Worm (Caenorhabditis elegans): ENCODE data around the gene hhat-1.

Gene hhat-1

DNA sequence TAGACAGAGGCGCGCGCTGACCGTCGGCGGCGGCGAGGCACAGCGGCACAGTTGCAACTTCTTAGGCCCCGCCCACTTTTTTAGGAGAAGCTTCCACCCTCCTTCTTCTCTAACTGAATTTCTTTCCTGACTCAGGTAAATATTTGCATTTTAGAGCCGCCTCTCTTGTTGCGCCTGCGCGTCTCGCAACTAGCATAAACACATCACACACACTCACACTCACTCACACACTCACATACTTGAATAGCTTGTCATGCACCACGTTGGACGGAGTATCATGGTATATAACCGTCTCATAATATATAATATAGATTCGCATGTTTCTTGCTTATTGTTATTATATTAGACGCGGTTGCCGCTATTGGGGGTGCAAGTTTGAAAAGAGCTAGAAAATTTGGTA lies 6.1 kb downstream of the hhat-1 start, which contains the start of gene unc-52:
unc-52 (minus strand) TSS at position 80 of the 400 bp plus-strand sequence.
- TF ChIP-seq fkh-2 (tag; optimal IDR thresholded peaks at IDR 0.05) (no peak), unc-39 (tag; optimal IDR thresholded peaks at IDR 0.05) (no peak), pha-4 (tag; optimal IDR thresholded peaks at IDR 0.05) (peak; percentile 76), ama-1 (optimal IDR thresholded peaks at IDR 0.05) (no peak), mml-1 (tag; optimal IDR thresholded peaks at IDR 0.05) (no peak)

DNA sequence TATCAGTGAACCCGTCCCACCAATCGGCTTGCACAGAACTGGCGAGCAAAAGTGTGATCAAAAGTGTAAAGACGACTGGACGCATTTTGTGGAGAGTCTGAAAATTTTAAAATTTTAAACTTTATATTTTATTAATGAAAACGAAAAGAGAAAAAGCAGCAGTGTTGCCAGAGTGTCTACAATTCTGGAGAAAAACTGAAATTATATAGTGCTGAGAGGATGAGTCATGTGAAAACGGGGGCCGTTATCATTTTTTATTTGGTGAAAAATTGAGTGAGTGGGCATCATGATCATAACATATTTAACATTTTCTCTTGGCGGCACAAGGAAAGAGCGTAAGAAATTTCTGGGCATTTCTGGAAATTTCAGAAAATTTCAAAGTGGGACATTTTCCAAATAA lies 16.9 kb downstream of the hhat-1 start, which contains the start of gene K02B7.3:
K02B7.3 (minus strand) TSS at position 101 of the 400 bp plus-strand sequence.
- no peak for TF ChIP-seq ceh-16 (tag; optimal IDR thresholded peaks at IDR 0.05)
- TF ChIP-seq nhr-77 (tag; optimal IDR thresholded peaks at IDR 0.05): no peak
- TF ChIP-seq nhr-12 (tag; optimal IDR thresholded peaks at IDR 0.05): no peak
- no peak for TF ChIP-seq elt-1 (tag; optimal IDR thresholded peaks at IDR 0.05)
- TF ChIP-seq nhr-237 (tag; optimal IDR thresholded peaks at IDR 0.05): no peak
- TF ChIP-seq fkh-10 (GFP tag; optimal IDR thresholded peaks at IDR 0.05): no peak
- no peak for TF ChIP-seq ztf-11 (tag; optimal IDR thresholded peaks at IDR 0.05)
- no peak for TF ChIP-seq elt-2 (tag; optimal IDR thresholded peaks at IDR 0.05)
- TF ChIP-seq skn-1 (tag; optimal IDR thresholded peaks at IDR 0.05): no peak
- no peak for TF ChIP-seq nhr-76 (tag; optimal IDR thresholded peaks at IDR 0.05)
- TF ChIP-seq egl-5 (tag; optimal IDR thresholded peaks at IDR 0.05): no peak
- no peak for TF ChIP-seq lin-39 (tag; optimal IDR thresholded peaks at IDR 0.05)
- TF ChIP-seq mdl-1 (tag; optimal IDR thresholded peaks at IDR 0.05): no peak
- no peak for TF ChIP-seq nfya-1 (tag; optimal IDR thresholded peaks at IDR 0.05; ENCODE audit: insufficient read depth)
- TF ChIP-seq nhr-25 (tag; optimal IDR thresholded peaks at IDR 0.05): no peak

DNA sequence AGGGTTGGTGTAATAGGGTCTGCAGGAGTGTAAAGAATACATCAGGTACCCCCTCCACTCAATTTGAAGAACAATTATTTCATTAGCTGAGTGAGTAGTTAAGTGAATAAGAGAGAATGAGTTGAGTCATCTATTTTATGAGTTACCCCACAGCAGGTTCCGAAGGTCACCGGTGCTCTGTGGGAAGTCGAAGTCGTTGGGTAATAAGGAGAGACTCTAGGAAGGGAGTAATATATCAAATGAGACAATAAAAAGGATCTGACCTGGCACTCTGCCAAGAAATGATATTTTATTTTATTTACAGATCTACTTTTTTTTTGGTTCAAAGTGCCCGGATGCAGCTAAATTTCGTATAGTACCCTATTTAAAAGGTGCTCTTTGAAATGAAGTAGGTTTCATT lies 19.8 kb downstream of the hhat-1 start, which contains the start of gene C09F9.1:
C09F9.1 (plus strand) TSS at position 301 of the 400 bp plus-strand sequence.
- TF ChIP-seq ztf-11 (tag; optimal IDR thresholded peaks at IDR 0.05) (no peak), ceh-82 (tag; optimal IDR thresholded peaks at IDR 0.05) (no peak), eor-1 (tag; optimal IDR thresholded peaks at IDR 0.05) (no peak), nhr-28 (tag; optimal IDR thresholded peaks at IDR 0.05) (no peak), nhr-23 (tag; optimal IDR thresholded peaks at IDR 0.05) (no peak), snpc-4 (tag; optimal IDR thresholded peaks at IDR 0.05) (no peak), jun-1 (tag; optimal IDR thresholded peaks at IDR 0.05) (no peak)

DNA sequence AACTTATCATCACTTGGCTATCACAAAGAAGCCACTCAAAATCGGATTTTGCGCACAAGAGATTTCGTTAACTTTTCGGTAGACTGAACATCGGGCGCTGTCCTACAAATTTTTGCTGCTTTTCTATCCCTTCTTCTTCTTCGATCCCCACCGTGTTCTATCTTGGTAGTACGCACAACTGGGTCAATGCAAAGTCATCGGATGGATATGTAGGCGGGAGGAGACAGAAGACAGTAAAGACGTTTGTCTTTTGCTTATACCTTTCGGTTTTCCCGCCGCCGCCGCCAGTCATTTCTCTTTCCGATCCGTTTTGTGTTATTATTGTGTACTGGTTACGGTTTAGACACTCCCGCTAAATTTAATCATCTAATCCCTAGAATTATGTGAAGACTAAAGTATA lies 21.8 kb downstream of the hhat-1 start:
- TF ChIP-seq nhr-23 (tag; optimal IDR thresholded peaks at IDR 0.05) (peak; percentile 78), fkh-10 (GFP tag; optimal IDR thresholded peaks at IDR 0.05) (no peak)

- TF ChIP-seq hmg-11 (tag; optimal IDR thresholded peaks at IDR 0.05): no peak
- TF ChIP-seq unc-39 (tag; optimal IDR thresholded peaks at IDR 0.05): no peak
- no peak for TF ChIP-seq lin-39 (tag; optimal IDR thresholded peaks at IDR 0.05)
- TF ChIP-seq mdl-1 (tag; optimal IDR thresholded peaks at IDR 0.05): no peak
- TF ChIP-seq skn-1 (tag; optimal IDR thresholded peaks at IDR 0.05): no peak
- no peak for TF ChIP-seq nfya-1 (tag; optimal IDR thresholded peaks at IDR 0.05; ENCODE audit: insufficient read depth)
- TF ChIP-seq mml-1 (tag; optimal IDR thresholded peaks at IDR 0.05): no peak
- no peak for TF ChIP-seq nhr-76 (tag; optimal IDR thresholded peaks at IDR 0.05)
- TF ChIP-seq ceh-9 (tag; optimal IDR thresholded peaks at IDR 0.05): no peak
- TF ChIP-seq R02D3.7 (tag; optimal IDR thresholded peaks at IDR 0.05): no peak
- TF ChIP-seq daf-12 (tag; optimal IDR thresholded peaks at IDR 0.05): no peak
- TF ChIP-seq nhr-28 (tag; optimal IDR thresholded peaks at IDR 0.05): no peak
- TF ChIP-seq ceh-82 (tag; optimal IDR thresholded peaks at IDR 0.05): no peak
- TF ChIP-seq nhr-77 (tag; optimal IDR thresholded peaks at IDR 0.05): no peak
Observed at ce11 chrII:14701581-14701980, 23.3 kb downstream of the hhat-1 start.

- TF ChIP-seq lsy-12 (tag; optimal IDR thresholded peaks at IDR 0.05): peak; percentile 1
- TF ChIP-seq nhr-23 (tag; optimal IDR thresholded peaks at IDR 0.05): peak; percentile 11
- TF ChIP-seq fkh-10 (GFP tag; optimal IDR thresholded peaks at IDR 0.05): no peak
- TF ChIP-seq elt-1 (tag; optimal IDR thresholded peaks at IDR 0.05): no peak
- TF ChIP-seq tbx-2 (tag; optimal IDR thresholded peaks at IDR 0.05): no peak
- TF ChIP-seq pqm-1 (tag; optimal IDR thresholded peaks at IDR 0.05): no peak
- no peak for TF ChIP-seq lin-39 (tag; optimal IDR thresholded peaks at IDR 0.05)
- TF ChIP-seq ceh-9 (tag; optimal IDR thresholded peaks at IDR 0.05): no peak
- no peak for TF ChIP-seq elt-3 (tag; optimal IDR thresholded peaks at IDR 0.05)
Observed at ce11 chrII:14703232-14703926, 25.1 kb downstream of the hhat-1 start.
